Worm (Caenorhabditis elegans): ENCODE results near the gene rps-30.

ce11 chrV:7781511-7781910 lies 5.1 kb downstream of the rps-30 start, which contains the start of gene cyp-32A1:
- no peak for TF ChIP-seq ceh-39 (tag; optimal IDR thresholded peaks at IDR 0.05)
- no peak for TF ChIP-seq mep-1 (tag; optimal IDR thresholded peaks at IDR 0.05)
- no peak for TF ChIP-seq bed-3 (GFP tag; optimal IDR thresholded peaks at IDR 0.05)
- TF ChIP-seq sptf-1 (tag; optimal IDR thresholded peaks at IDR 0.05), result no peak
- TF ChIP-seq blmp-1 (tag; optimal IDR thresholded peaks at IDR 0.05), result no peak
- no peak for TF ChIP-seq pha-4 (tag; optimal IDR thresholded peaks at IDR 0.05)
- no peak for TF ChIP-seq drap-1 (GFP tag; optimal IDR thresholded peaks at IDR 0.05)
- TF ChIP-seq ces-1 (GFP tag; optimal IDR thresholded peaks at IDR 0.05), result no peak

All from whole organism, mixed stage, embryonic.